Worm (Caenorhabditis elegans) whole organism, mixed stage, embryonic: Measurements from ENCODE around the gene coh-3.

Experiments
- ceh-83 ChIP-seq: fragments of 200-800 bp; sonication (Bioruptor generic); optimal IDR thresholded peaks from 2 replicates; lab custom pipeline; 2018; ENCODE audit warnings: mild to moderate bottlenecking, missing genetic modification characterization, missing compliant biosample characterization
- lsy-2 ChIP-seq: fragments of 150-350 bp; optimal IDR thresholded peaks from 2 replicates; lab custom pipeline; 2014; ENCODE audit warnings: missing biosample characterization, missing genetic modification characterization
- mab-5 ChIP-seq: fragments of 150-350 bp; optimal IDR thresholded peaks from 2 replicates; lab custom pipeline; 2014; ENCODE audit warnings: missing biosample characterization, missing genetic modification characterization
- mep-1 ChIP-seq: fragments of 150-350 bp; optimal IDR thresholded peaks from 2 replicates; lab custom pipeline; 2017; ENCODE audit warnings: missing biosample characterization, missing genetic modification reagents, missing genetic modification characterization, inconsistent platforms
- nhr-2 ChIP-seq: fragments of 150-350 bp; optimal IDR thresholded peaks from 2 replicates; lab custom pipeline; 2014; ENCODE audit warnings: missing biosample characterization, missing genetic modification characterization
- nhr-237 ChIP-seq: fragments of 150-350 bp; optimal IDR thresholded peaks from 2 replicates; lab custom pipeline; 2014; ENCODE audit warnings: missing biosample characterization, missing genetic modification characterization
- nhr-28 ChIP-seq: fragments of 150-350 bp; optimal IDR thresholded peaks from 2 replicates; lab custom pipeline; 2014; ENCODE audit warnings: missing biosample characterization, missing genetic modification characterization
- sem-2 ChIP-seq: fragments of 200-800 bp; sonication (Bioruptor generic); optimal IDR thresholded peaks from 2 replicates; lab custom pipeline; 2018; ENCODE audit warnings: mild to moderate bottlenecking, missing genetic modification characterization, missing compliant biosample characterization
- snpc-4 ChIP-seq: fragments of 150-350 bp; optimal IDR thresholded peaks from 2 replicates; lab custom pipeline; 2014; ENCODE audit warnings: missing biosample characterization, missing genetic modification characterization
- unc-39 ChIP-seq: fragments of 150-350 bp; optimal IDR thresholded peaks from 2 replicates; lab custom pipeline; 2014; ENCODE audit warnings: missing biosample characterization, missing genetic modification characterization

ce11 chrV:14478979-14479378, 21.8 kb downstream of the coh-3 start, which contains the start of gene clec-55:
- TF ChIP-seq mep-1 (tag; lab: Kevin White, UChicago) (no peak), mab-5 (tag; lab: Kevin White, UChicago) (no peak), nhr-28 (tag; lab: Kevin White, UChicago) (no peak), unc-39 (tag; lab: Kevin White, UChicago) (no peak), nhr-237 (tag; lab: Kevin White, UChicago) (no peak), ceh-83 (GFP tag; lab: Kevin White, UChicago) (no peak), snpc-4 (no peak), sem-2 (GFP tag; lab: Kevin White, UChicago) (no peak), nhr-2 (tag; lab: Kevin White, UChicago) (no peak), lsy-2 (tag; lab: Kevin White, UChicago) (no peak)
